Fruit fly (Drosophila melanogaster) whole organism, embryonic: ENCODE measurements around the gene CG31268.

Experiments used
- Ada2b ChIP-seq: fragments of 200-800 bp; sonication (Bioruptor generic); IDR thresholded peaks from 2 replicates; pipeline ENCODE4 v1.3.6; 2022; ENCODE audit warnings: missing biosample characterization, missing genetic modification characterization
- B-H2 ChIP-seq: fragments of 200-800 bp; sonication (Bioruptor generic); optimal IDR thresholded peaks from 2 replicates; lab custom pipeline; 2018; ENCODE audit warnings: missing biosample characterization, mild to moderate bottlenecking, missing genetic modification characterization
- CG10431 ChIP-seq: fragments of 200-800 bp; sonication (Bioruptor generic); optimal IDR thresholded peaks from 3 replicates; lab custom pipeline; 2018; ENCODE audit warnings: missing biosample characterization, mild to moderate bottlenecking, missing genetic modification characterization
- CG10979 ChIP-seq: fragments of 200-800 bp; sonication (Bioruptor generic); optimal IDR thresholded peaks from 2 replicates; lab custom pipeline; 2018; ENCODE audit warnings: missing biosample characterization, mild to moderate bottlenecking, missing genetic modification characterization, moderate library complexity
- CG11093 ChIP-seq: fragments of 200-800 bp; sonication (Bioruptor generic); IDR thresholded peaks from 3 replicates; pipeline ENCODE4 v1.3.6; 2022; ENCODE audit warnings: missing biosample characterization, missing genetic modification characterization
- CG12155 ChIP-seq: fragments of 200-800 bp; sonication (Bioruptor generic); optimal IDR thresholded peaks from 3 replicates; lab custom pipeline; 2016; ENCODE audit warnings: missing biosample characterization, missing genetic modification characterization
- CG12659 ChIP-seq: fragments of 200-800 bp; sonication (Bioruptor generic); optimal IDR thresholded peaks from 3 replicates; lab custom pipeline; 2017; ENCODE audit warnings: mild to moderate bottlenecking, missing biosample characterization, missing genetic modification reagents, missing genetic modification characterization
- CG13775 ChIP-seq: fragments of 200-800 bp; sonication (Bioruptor generic); optimal IDR thresholded peaks from 3 replicates; lab custom pipeline; 2017; ENCODE audit warnings: missing biosample characterization, mild to moderate bottlenecking, missing genetic modification characterization
- CG14710 ChIP-seq: fragments of 200-800 bp; sonication (Bioruptor generic); optimal IDR thresholded peaks from 3 replicates; lab custom pipeline; 2019; ENCODE audit warnings: missing biosample characterization, mild to moderate bottlenecking, missing genetic modification characterization, moderate library complexity
- CG14860 ChIP-seq: fragments of 200-800 bp; sonication (Bioruptor generic); IDR thresholded peaks from 3 replicates; pipeline ENCODE4 v1.3.6; 2022; ENCODE audit warnings: missing biosample characterization, missing genetic modification characterization; ENCODE audit not compliant: partially characterized antibody
- CG15073 ChIP-seq: fragments of 200-800 bp; sonication (Bioruptor generic); optimal IDR thresholded peaks from 2 replicates; lab custom pipeline; 2016; ENCODE audit warnings: missing biosample characterization, missing genetic modification characterization
- CG1529 ChIP-seq: fragments of 200-800 bp; sonication (Bioruptor generic); optimal IDR thresholded peaks from 3 replicates; lab custom pipeline; 2018; ENCODE audit warnings: missing biosample characterization, missing genetic modification characterization
- CG16863 ChIP-seq: fragments of 200-800 bp; sonication (Bioruptor generic); optimal IDR thresholded peaks from 3 replicates; lab custom pipeline; 2016; ENCODE audit warnings: missing biosample characterization, missing genetic modification characterization
- CG2202 ChIP-seq: fragments of 200-800 bp; sonication (Bioruptor generic); optimal IDR thresholded peaks from 2 replicates; lab custom pipeline; 2018; ENCODE audit warnings: missing biosample characterization, mild to moderate bottlenecking, missing genetic modification characterization
- CG31224 ChIP-seq: fragments of 200-800 bp; sonication (Bioruptor generic); IDR thresholded peaks from 2 replicates; pipeline ENCODE4 v1.3.6; 2022; ENCODE audit warnings: missing biosample characterization, missing genetic modification characterization
- CG32532 ChIP-seq: fragments of 200-800 bp; sonication (Bioruptor generic); IDR thresholded peaks from 2 replicates; pipeline ENCODE4 v1.3.6; 2022; ENCODE audit warnings: missing biosample characterization, missing genetic modification characterization
- CG3281 ChIP-seq: fragments of 200-800 bp; sonication (Bioruptor generic); optimal IDR thresholded peaks from 3 replicates; lab custom pipeline; 2017; ENCODE audit warnings: missing biosample characterization, mild to moderate bottlenecking, missing genetic modification characterization
- CG3407 ChIP-seq: fragments of 200-800 bp; sonication (Bioruptor generic); optimal IDR thresholded peaks from 2 replicates; lab custom pipeline; 2018; ENCODE audit warnings: missing biosample characterization, mild to moderate bottlenecking, missing genetic modification characterization
- CG34224 ChIP-seq: fragments of 200-800 bp; sonication (Bioruptor generic); IDR thresholded peaks from 3 replicates; pipeline ENCODE4 v1.3.6; 2022; ENCODE audit warnings: missing biosample characterization, missing genetic modification characterization; ENCODE audit not compliant: partially characterized antibody
- CG3838 ChIP-seq: fragments of 200-800 bp; sonication (Bioruptor generic); optimal IDR thresholded peaks from 3 replicates; lab custom pipeline; 2016; ENCODE audit warnings: missing biosample characterization, missing genetic modification characterization
- CG4730 ChIP-seq: fragments of 200-800 bp; sonication (Bioruptor generic); IDR thresholded peaks from 2 replicates; pipeline ENCODE4 v1.3.6; 2022; ENCODE audit warnings: missing biosample characterization, missing genetic modification characterization
- CG5245 ChIP-seq: fragments of 200-800 bp; sonication (Bioruptor generic); optimal IDR thresholded peaks from 3 replicates; lab custom pipeline; 2016; ENCODE audit warnings: missing biosample characterization, missing genetic modification characterization
- CG7556 ChIP-seq: fragments of 200-800 bp; sonication (Bioruptor generic); optimal IDR thresholded peaks from 2 replicates; lab custom pipeline; 2017; ENCODE audit warnings: missing biosample characterization, mild to moderate bottlenecking, missing genetic modification characterization
- CG7786 ChIP-seq: fragments of 200-800 bp; sonication (Bioruptor generic); optimal IDR thresholded peaks from 2 replicates; lab custom pipeline; 2016; ENCODE audit warnings: missing biosample characterization, missing genetic modification characterization
- E2f2 ChIP-seq: fragments of 200-800 bp; sonication (Bioruptor generic); IDR thresholded peaks from 2 replicates; pipeline ENCODE4 v1.3.6; 2022; ENCODE audit warnings: missing biosample characterization, missing genetic modification characterization
- Gug ChIP-seq: fragments of 200-800 bp; sonication (Bioruptor generic); IDR thresholded peaks from 4 replicates; pipeline ENCODE4 v1.3.6; 2022; ENCODE audit warnings: missing biosample characterization, missing genetic modification characterization
- Hr39 ChIP-seq: fragments of >200 bp; optimal IDR thresholded peaks from 2 replicates; lab custom pipeline; 2017
- Hr51 ChIP-seq, 2 experiments: fragments of 200-800 bp; sonication (Bioruptor generic); optimal IDR thresholded peaks; 2 replicates in 1 of 2; 3 replicates in 1 of 2; lab custom pipeline; 2016 to 2018; ENCODE audit warnings: missing biosample characterization in 2 of 2, missing genetic modification characterization in 2 of 2, mild to moderate bottlenecking in 1 of 2, moderate library complexity in 1 of 2
- Lhr ChIP-seq: fragments of 200-800 bp; sonication (Bioruptor generic); optimal IDR thresholded peaks from 3 replicates; lab custom pipeline; 2017; ENCODE audit warnings: mild to moderate bottlenecking, missing biosample characterization, missing genetic modification reagents, missing genetic modification characterization
- Myb ChIP-seq: fragments of 200-800 bp; sonication (Bioruptor generic); optimal IDR thresholded peaks from 2 replicates; lab custom pipeline; 2016; ENCODE audit warnings: missing biosample characterization, missing genetic modification characterization
- Optix ChIP-seq: fragments of 200-800 bp; sonication (Bioruptor generic); IDR thresholded peaks from 3 replicates; pipeline ENCODE4 v1.3.6; 2022; ENCODE audit warnings: missing biosample characterization, missing genetic modification characterization
- Ravus ChIP-seq: fragments of 200-800 bp; sonication (Bioruptor generic); IDR thresholded peaks from 2 replicates; pipeline ENCODE4 v1.3.6; 2022; ENCODE audit warnings: missing biosample characterization, missing genetic modification characterization
- Six4 ChIP-seq: fragments of 200-800 bp; sonication (Bioruptor generic); optimal IDR thresholded peaks from 2 replicates; lab custom pipeline; 2016; ENCODE audit warnings: missing biosample characterization, missing genetic modification characterization
- aop ChIP-seq: fragments of 200-800 bp; sonication (Bioruptor generic); IDR thresholded peaks from 2 replicates; pipeline ENCODE4 v1.3.6; 2022; ENCODE audit warnings: missing biosample characterization, missing genetic modification characterization
- az2 ChIP-seq: fragments of 200-800 bp; sonication (Bioruptor generic); optimal IDR thresholded peaks from 3 replicates; lab custom pipeline; 2016; ENCODE audit warnings: missing biosample characterization, missing genetic modification characterization
- bbx ChIP-seq: fragments of 200-800 bp; sonication (Bioruptor generic); IDR thresholded peaks from 2 replicates; pipeline ENCODE4 v1.3.6; 2022; ENCODE audit warnings: missing biosample characterization, missing genetic modification characterization; ENCODE audit not compliant: partially characterized antibody
- chif ChIP-seq, 2 experiments: fragments of 200-800 bp; sonication (Bioruptor generic); optimal IDR thresholded peaks; 3 replicates each; lab custom pipeline; 2016; ENCODE audit warnings: missing biosample characterization in 2 of 2, missing genetic modification characterization in 2 of 2
- crp ChIP-seq, 2 experiments: fragments of 200-800 bp; sonication (Bioruptor generic); optimal IDR thresholded peaks; 2 replicates in 1 of 2; 3 replicates in 1 of 2; lab custom pipeline; 2017; ENCODE audit warnings: missing biosample characterization in 2 of 2, missing genetic modification characterization in 2 of 2, mild to moderate bottlenecking in 1 of 2, moderate library complexity in 1 of 2
- fd64A ChIP-seq: fragments of 200-800 bp; sonication (Bioruptor generic); optimal IDR thresholded peaks from 3 replicates; lab custom pipeline; 2018; ENCODE audit warnings: missing biosample characterization, mild to moderate bottlenecking, missing genetic modification characterization
- gro ChIP-seq: fragments of 200-800 bp; sonication (Bioruptor generic); optimal IDR thresholded peaks from 2 replicates; lab custom pipeline; 2016; ENCODE audit warnings: missing biosample characterization, missing genetic modification characterization
- klu ChIP-seq: fragments of 200-800 bp; sonication (Bioruptor generic); IDR thresholded peaks from 2 replicates; pipeline ENCODE4 v1.3.6; 2022; ENCODE audit warnings: missing biosample characterization, missing genetic modification characterization
- nmo ChIP-seq: fragments of 200-800 bp; sonication (Bioruptor generic); optimal IDR thresholded peaks from 2 replicates; lab custom pipeline; 2018; ENCODE audit warnings: missing biosample characterization, mild to moderate bottlenecking, missing genetic modification characterization, moderate library complexity
- pb ChIP-seq: fragments of 200-800 bp; sonication (Bioruptor generic); optimal IDR thresholded peaks from 3 replicates; lab custom pipeline; 2016; ENCODE audit warnings: missing biosample characterization, missing genetic modification characterization
- pita ChIP-seq: fragments of 200-800 bp; sonication (Bioruptor generic); optimal IDR thresholded peaks from 2 replicates; lab custom pipeline; 2017; ENCODE audit warnings: missing biosample characterization, mild to moderate bottlenecking, missing genetic modification characterization
- rib ChIP-seq: fragments of 200-800 bp; sonication (Bioruptor generic); IDR thresholded peaks from 2 replicates; pipeline ENCODE4 v1.3.6; 2022; ENCODE audit warnings: missing biosample characterization, missing genetic modification characterization
- sc ChIP-seq, 3 experiments: fragments of >200 bp in 2 of 3; fragments of 200-800 bp in 1 of 3; sonication (Bioruptor generic) in 1 of 3; optimal IDR thresholded peaks; 2 replicates in 2 of 3; 3 replicates in 1 of 3; lab custom pipeline; 2017; ENCODE audit warnings: mild to moderate bottlenecking in 1 of 3, missing biosample characterization in 1 of 3, missing genetic modification characterization in 1 of 3, missing genetic modification reagents in 1 of 3
- scrt ChIP-seq: fragments of 200-800 bp; sonication (Bioruptor generic); optimal IDR thresholded peaks from 2 replicates; lab custom pipeline; 2018; ENCODE audit warnings: missing biosample characterization, mild to moderate bottlenecking, missing genetic modification characterization, moderate library complexity
- slp2 ChIP-seq: fragments of 200-800 bp; sonication (Bioruptor generic); optimal IDR thresholded peaks from 2 replicates; lab custom pipeline; 2016; ENCODE audit warnings: missing biosample characterization, missing genetic modification characterization
- sr ChIP-seq: fragments of 200-800 bp; sonication (Bioruptor generic); IDR thresholded peaks from 3 replicates; pipeline ENCODE4 v1.3.6; 2022; ENCODE audit warnings: missing biosample characterization, missing genetic modification characterization
- trem ChIP-seq: fragments of 200-800 bp; optimal IDR thresholded peaks from 3 replicates; lab custom pipeline; 2019; ENCODE audit warnings: missing biosample characterization, mild to moderate bottlenecking, missing genetic modification characterization, moderate library complexity
- z ChIP-seq: fragments of 200-800 bp; sonication (Bioruptor generic); IDR thresholded peaks from 3 replicates; pipeline ENCODE4 v1.3.6; 2022; ENCODE audit warnings: missing biosample characterization, missing genetic modification characterization
- zen ChIP-seq: fragments of 200-800 bp; sonication (Bioruptor generic); optimal IDR thresholded peaks from 3 replicates; lab custom pipeline; 2018; ENCODE audit warnings: missing biosample characterization, mild to moderate bottlenecking, missing genetic modification characterization, moderate library complexity

The CG31268 gene

DNA sequence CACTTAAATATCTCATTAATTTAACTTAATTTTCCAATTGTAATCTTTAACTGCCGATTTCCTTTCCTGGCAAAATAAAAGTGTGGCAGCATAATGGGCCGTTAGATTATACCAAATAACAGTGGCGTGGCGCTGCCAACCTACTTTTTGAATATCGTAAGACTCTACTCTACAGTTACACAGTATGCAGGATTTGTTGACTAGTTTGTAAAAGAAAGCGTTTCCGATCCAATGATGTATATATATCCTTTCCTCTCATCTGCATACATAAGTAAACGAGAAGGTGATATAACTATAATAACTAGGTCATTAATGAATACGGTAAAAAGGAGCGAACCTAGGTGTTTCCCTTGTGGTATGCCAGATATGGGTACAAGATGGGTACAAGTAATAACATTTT, 39.8 kb upstream of the CG31268 start, which contains the start of gene EMC2B (continued):
- peak; percentile 39 for TF ChIP-seq pb (GFP tag; lab: Kevin White, UChicago)
- no peak for TF ChIP-seq Six4 (GFP tag; lab: Kevin White, UChicago)
- no peak for TF ChIP-seq rib (GFP tag; lab: Robert Waterston, UW)
- TF ChIP-seq zen (tag; lab: Kevin White, UChicago) = no peak
- TF ChIP-seq CG10431 (GFP tag; lab: Kevin White, UChicago) = no peak
- peak; percentile 40 for TF ChIP-seq CG14710 (tag; lab: Kevin White, UChicago)
- TF ChIP-seq CG11093 (GFP tag; lab: Robert Waterston, UW) = no peak
- no peak for TF ChIP-seq az2 (GFP tag; lab: Kevin White, UChicago)
- no peak for TF ChIP-seq bbx (GFP tag; lab: Robert Waterston, UW)
- TF ChIP-seq slp2 = no peak
- no peak for TF ChIP-seq fd64A
- no peak for TF ChIP-seq aop (GFP tag; lab: Robert Waterston, UW)
- TF ChIP-seq chif (GFP tag; optimal IDR thresholded peaks at IDR 0.05; lab: Kevin White, UChicago) = peak; percentile 34 to 39
- TF ChIP-seq Ravus (GFP tag; lab: Robert Waterston, UW) = no peak
- no peak for TF ChIP-seq CG32532 (GFP tag; lab: Robert Waterston, UW)
- no peak for TF ChIP-seq Hr39 (lab: Kevin White, UChicago)
- TF ChIP-seq Lhr (GFP tag; lab: Kevin White, UChicago) = no peak
- TF ChIP-seq CG3281 (GFP tag; lab: Kevin White, UChicago) = peak; percentile 45
- peak; percentile 39 for TF ChIP-seq CG12155 (GFP tag; lab: Kevin White, UChicago)
- no peak for TF ChIP-seq CG15073 (GFP tag; lab: Kevin White, UChicago)
- no peak for TF ChIP-seq CG3407 (GFP tag; lab: Kevin White, UChicago)
- TF ChIP-seq Gug (GFP tag; lab: Robert Waterston, UW) = peak; percentile 43; the same call in 2 of the 4 replicates
- peak; percentile 37 for TF ChIP-seq CG13775 (GFP tag; lab: Kevin White, UChicago)
- TF ChIP-seq CG2202 = no peak
- peak; percentile 65 for TF ChIP-seq CG12659 (GFP tag; lab: Kevin White, UChicago)
- peak; percentile 77 for TF ChIP-seq Myb (GFP tag; lab: Kevin White, UChicago)
- no peak for TF ChIP-seq CG16863 (GFP tag; lab: Kevin White, UChicago)
- no peak for TF ChIP-seq klu (GFP tag; lab: Robert Waterston, UW)
- TF ChIP-seq sc (optimal IDR thresholded peaks at IDR 0.05; lab: Kevin White, UChicago) = no peak
- no peak for TF ChIP-seq sc (GFP tag; optimal IDR thresholded peaks at IDR 0.05; lab: Kevin White, UChicago)
- TF ChIP-seq CG7786 (GFP tag; lab: Kevin White, UChicago) = peak; percentile 11
- TF ChIP-seq CG14860 (GFP tag; lab: Robert Waterston, UW) = no peak
- TF ChIP-seq sr (GFP tag; lab: Robert Waterston, UW) = no peak
- TF ChIP-seq CG4730 (GFP tag; lab: Robert Waterston, UW) = no peak
- no peak for TF ChIP-seq CG31224
- no peak for TF ChIP-seq z (GFP tag; lab: Robert Waterston, UW)
- no peak for TF ChIP-seq Ada2b (GFP tag; lab: Robert Waterston, UW)
- TF ChIP-seq E2f2 (GFP tag; lab: Robert Waterston, UW) = no peak
- peak; percentile 99 for TF ChIP-seq trem
- no peak for TF ChIP-seq CG34224
- TF ChIP-seq CG5245 (GFP tag; lab: Kevin White, UChicago) = no peak
- no peak for TF ChIP-seq crp (GFP tag; optimal IDR thresholded peaks at IDR 0.05; lab: Kevin White, UChicago)
- no peak for TF ChIP-seq CG7556 (GFP tag; lab: Kevin White, UChicago)
- TF ChIP-seq gro (GFP tag; lab: Kevin White, UChicago) = peak; percentile 40
- TF ChIP-seq CG10979 = no peak
- TF ChIP-seq CG1529 (GFP tag; lab: Kevin White, UChicago) = no peak
- TF ChIP-seq nmo (GFP tag; lab: Kevin White, UChicago) = peak; percentile 41
- TF ChIP-seq Optix (GFP tag; lab: Robert Waterston, UW) = no peak
- TF ChIP-seq B-H2 (GFP tag; lab: Kevin White, UChicago) = peak; percentile 44
- no peak for TF ChIP-seq pita (GFP tag; lab: Kevin White, UChicago)
- peak in 1 of 2 experiments; percentile 16 for TF ChIP-seq Hr51 (GFP tag; optimal IDR thresholded peaks at IDR 0.05; lab: Kevin White, UChicago)
- no peak for TF ChIP-seq scrt (GFP tag; lab: Kevin White, UChicago)
- TF ChIP-seq CG3838 (GFP tag; lab: Kevin White, UChicago) = no peak
